Worm (Caenorhabditis elegans) whole organism, L3 larva: ENCODE measurements around the gene gop-1.

ENCODE experiments used
- aly-2 ChIP-seq: fragments of 150-350 bp; optimal IDR thresholded peaks from 2 replicates; lab custom pipeline; 2014; ENCODE audit warnings: missing biosample characterization, missing genetic modification characterization
- nfya-1 ChIP-seq: sonication (generic microtip); optimal IDR thresholded peaks from 2 replicates; lab custom pipeline; 2017; ENCODE audit warnings: missing genetic modification characterization, mild to moderate bottlenecking, missing compliant biosample characterization, antibody characterized with exemption, moderate library complexity; ENCODE audit not compliant: insufficient read depth
- nhr-12 ChIP-seq: fragments of 150-350 bp; optimal IDR thresholded peaks from 2 replicates; lab custom pipeline; 2014; ENCODE audit warnings: missing biosample characterization, missing genetic modification characterization
- nhr-28 ChIP-seq: fragments of 150-350 bp; optimal IDR thresholded peaks from 2 replicates; lab custom pipeline; 2014; ENCODE audit warnings: missing biosample characterization, missing genetic modification characterization
- snpc-4 ChIP-seq: fragments of 150-350 bp; optimal IDR thresholded peaks from 2 replicates; lab custom pipeline; 2014; ENCODE audit warnings: missing biosample characterization, missing genetic modification characterization
- unc-39 ChIP-seq: sonication (generic microtip); optimal IDR thresholded peaks from 4 replicates; lab custom pipeline; 2017; ENCODE audit warnings: missing biosample characterization, missing genetic modification characterization
- zag-1 ChIP-seq: fragments of 150-350 bp; optimal IDR thresholded peaks from 2 replicates; lab custom pipeline; 2014; ENCODE audit warnings: missing biosample characterization, missing genetic modification characterization

DNA sequence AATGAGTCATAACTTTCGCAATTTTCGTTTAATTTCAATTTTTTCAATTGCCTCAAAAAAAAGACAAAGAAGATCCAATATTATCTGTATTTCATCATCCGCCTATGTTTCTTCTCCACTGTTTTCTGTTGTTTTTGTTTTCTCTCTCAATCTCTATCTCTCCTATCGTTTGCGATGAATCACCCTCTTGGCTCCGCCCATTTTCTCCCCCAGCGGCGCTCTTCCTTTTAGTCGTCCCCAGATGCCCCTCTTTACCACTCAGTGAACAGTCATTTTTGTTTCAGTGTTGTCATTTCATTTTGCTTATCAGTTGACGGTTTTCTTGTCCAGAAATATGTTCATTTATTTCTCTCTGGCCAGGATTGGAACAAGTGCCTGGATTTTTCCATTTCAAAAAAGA is 29.3 kb upstream of the gop-1 start:
- TF ChIP-seq nhr-12, result no peak
- TF ChIP-seq snpc-4, result no peak
- TF ChIP-seq zag-1 (tag; lab: Kevin White, UChicago), result no peak
- no peak for TF ChIP-seq aly-2 (tag; lab: Kevin White, UChicago)
- peak; percentile 28 for TF ChIP-seq nfya-1
- TF ChIP-seq unc-39, result no peak
- no peak for TF ChIP-seq nhr-28 (tag; lab: Kevin White, UChicago)
